Fruit fly (Drosophila melanogaster) whole organism, embryonic: ENCODE measurements around the gene CG5290.

Experiments
- Atf6 ChIP-seq: fragments of 200-800 bp; sonication (Bioruptor generic); IDR thresholded peaks from 2 replicates; pipeline ENCODE4 v1.3.6; 2022; ENCODE audit warnings: missing biosample characterization, missing genetic modification characterization
- CG10543 ChIP-seq: fragments of 200-800 bp; sonication (Bioruptor generic); optimal IDR thresholded peaks from 3 replicates; lab custom pipeline; 2017; ENCODE audit warnings: missing biosample characterization, mild to moderate bottlenecking, missing genetic modification characterization, moderate library complexity
- CG10959 ChIP-seq: fragments of 200-800 bp; sonication (Bioruptor generic); IDR thresholded peaks from 2 replicates; pipeline ENCODE4 v1.3.6; 2022; ENCODE audit warnings: missing biosample characterization, missing genetic modification characterization
- CG11085 ChIP-seq: fragments of 200-800 bp; sonication (Bioruptor generic); IDR thresholded peaks from 2 replicates; pipeline ENCODE4 v1.3.6; 2022; ENCODE audit warnings: missing biosample characterization, missing genetic modification characterization
- CG17568 ChIP-seq: fragments of 200-800 bp; sonication (Bioruptor generic); optimal IDR thresholded peaks from 2 replicates; lab custom pipeline; 2018; ENCODE audit warnings: missing biosample characterization, mild to moderate bottlenecking, missing genetic modification characterization, moderate library complexity
- CG1832 ChIP-seq: fragments of 200-800 bp; sonication (Bioruptor generic); optimal IDR thresholded peaks from 2 replicates; lab custom pipeline; 2017; ENCODE audit warnings: missing biosample characterization, mild to moderate bottlenecking, missing genetic modification characterization, inconsistent platforms
- CG18619 ChIP-seq: fragments of 200-800 bp; sonication (Bioruptor generic); optimal IDR thresholded peaks from 3 replicates; lab custom pipeline; 2017; ENCODE audit warnings: missing biosample characterization, mild to moderate bottlenecking, missing genetic modification characterization
- CG31365 ChIP-seq: fragments of 200-800 bp; sonication (Bioruptor generic); optimal IDR thresholded peaks from 2 replicates; lab custom pipeline; 2018; ENCODE audit warnings: missing biosample characterization, mild to moderate bottlenecking, missing genetic modification characterization
- CG31388 ChIP-seq: fragments of 200-800 bp; sonication (Bioruptor generic); optimal IDR thresholded peaks from 2 replicates; lab custom pipeline; 2016; ENCODE audit warnings: missing biosample characterization, missing genetic modification characterization
- CG32532 ChIP-seq: fragments of 200-800 bp; sonication (Bioruptor generic); IDR thresholded peaks from 2 replicates; pipeline ENCODE4 v1.3.6; 2022; ENCODE audit warnings: missing biosample characterization, missing genetic modification characterization
- CG34376 ChIP-seq: fragments of 200-800 bp; sonication (Bioruptor generic); optimal IDR thresholded peaks from 2 replicates; lab custom pipeline; 2018; ENCODE audit warnings: missing biosample characterization, mild to moderate bottlenecking, missing genetic modification characterization
- CG34422 ChIP-seq: fragments of 200-800 bp; sonication (Bioruptor generic); IDR thresholded peaks from 3 replicates; pipeline ENCODE4 v1.3.6; 2022; ENCODE audit warnings: missing biosample characterization, missing genetic modification characterization
- CG3726 ChIP-seq: fragments of 200-800 bp; sonication (Bioruptor generic); IDR thresholded peaks from 3 replicates; pipeline ENCODE4, ENCODE4 v1.3.6; 2022; ENCODE audit warnings: missing biosample characterization, missing genetic modification characterization
- CG6683 ChIP-seq: fragments of 200-800 bp; sonication (Bioruptor generic); optimal IDR thresholded peaks from 2 replicates; lab custom pipeline; 2017; ENCODE audit warnings: missing biosample characterization, mild to moderate bottlenecking, missing genetic modification characterization, missing genetic modification reagents
- CG6854 ChIP-seq: fragments of 200-800 bp; sonication (Bioruptor generic); optimal IDR thresholded peaks from 3 replicates; lab custom pipeline; 2017; ENCODE audit warnings: missing biosample characterization, mild to moderate bottlenecking, missing genetic modification characterization
- CG7372 ChIP-seq: fragments of 200-800 bp; sonication (Bioruptor generic); IDR thresholded peaks from 2 replicates; pipeline ENCODE4 v1.3.6; 2022; ENCODE audit warnings: missing biosample characterization, missing genetic modification characterization
- CrebB ChIP-seq: fragments of 200-800 bp; sonication (Bioruptor generic); optimal IDR thresholded peaks from 3 replicates; lab custom pipeline; 2018; ENCODE audit warnings: missing biosample characterization, mild to moderate bottlenecking, missing genetic modification characterization
- Dad ChIP-seq: fragments of 200-800 bp; sonication (Bioruptor generic); optimal IDR thresholded peaks from 3 replicates; lab custom pipeline; 2016; ENCODE audit warnings: missing biosample characterization, missing genetic modification characterization
- Dbx ChIP-seq: fragments of 200-800 bp; sonication (Bioruptor generic); IDR thresholded peaks from 3 replicates; pipeline ENCODE4 v1.3.6; 2022; ENCODE audit warnings: missing biosample characterization, missing genetic modification characterization
- E2f2 ChIP-seq: fragments of 200-800 bp; sonication (Bioruptor generic); IDR thresholded peaks from 2 replicates; pipeline ENCODE4 v1.3.6; 2022; ENCODE audit warnings: missing biosample characterization, missing genetic modification characterization
- Eip74EF ChIP-seq, 2 experiments: fragments of 200-800 bp in 1 of 2; fragments of >200 bp in 1 of 2; sonication (Bioruptor generic) in 1 of 2; optimal IDR thresholded peaks; 2 replicates each; lab custom pipeline; 2017 to 2019; ENCODE audit warnings: missing biosample characterization in 2 of 2, missing genetic modification characterization in 2 of 2, mild to moderate bottlenecking in 1 of 2, moderate library complexity in 1 of 2
- Ets65A ChIP-seq: fragments of 200-800 bp; sonication (Bioruptor generic); peaks from one replicate; lab custom pipeline; 2016; ENCODE audit warnings: missing biosample characterization, missing genetic modification characterization
- Fer1 ChIP-seq: fragments of 200-800 bp; sonication (Bioruptor generic); optimal IDR thresholded peaks from 2 replicates; lab custom pipeline; 2017; ENCODE audit warnings: missing biosample characterization, mild to moderate bottlenecking, missing genetic modification characterization
- Hr78 ChIP-seq, 2 experiments: fragments of 200-800 bp in 1 of 2; fragments of >200 bp in 1 of 2; sonication (Bioruptor generic) in 1 of 2; optimal IDR thresholded peaks; 2 replicates each; lab custom pipeline; 2017 to 2019; ENCODE audit warnings: missing biosample characterization in 2 of 2, missing genetic modification characterization in 2 of 2, mild to moderate bottlenecking in 1 of 2, moderate library complexity in 1 of 2
- MTF-1 ChIP-seq: fragments of 200-800 bp; sonication (Bioruptor generic); optimal IDR thresholded peaks from 2 replicates; lab custom pipeline; 2018; ENCODE audit warnings: missing biosample characterization, mild to moderate bottlenecking, missing genetic modification characterization, borderline replicate concordance
- Mrtf ChIP-seq: fragments of 200-800 bp; sonication (Bioruptor generic); IDR thresholded peaks from 3 replicates; pipeline ENCODE4 v1.3.6; 2022; ENCODE audit warnings: missing biosample characterization, missing genetic modification characterization
- Myb ChIP-seq: fragments of 200-800 bp; sonication (Bioruptor generic); optimal IDR thresholded peaks from 2 replicates; lab custom pipeline; 2016; ENCODE audit warnings: missing biosample characterization, missing genetic modification characterization
- Nf-YB ChIP-seq: fragments of 200-800 bp; sonication (Bioruptor generic); optimal IDR thresholded peaks from 3 replicates; lab custom pipeline; 2019; ENCODE audit warnings: missing biosample characterization, mild to moderate bottlenecking, missing genetic modification characterization, moderate library complexity
- Sin3A ChIP-seq: fragments of >200 bp; optimal IDR thresholded peaks from 2 replicates; lab custom pipeline; 2018
- Sry-β ChIP-seq: fragments of 200-800 bp; sonication (Bioruptor generic); optimal IDR thresholded peaks from 2 replicates; lab custom pipeline; 2018; ENCODE audit warnings: missing biosample characterization, mild to moderate bottlenecking, missing genetic modification characterization, moderate library complexity
- Trl ChIP-seq, 3 experiments: fragments of >200 bp in 2 of 3; fragments of 200-800 bp in 1 of 3; sonication (Bioruptor generic) in 1 of 3; optimal IDR thresholded peaks; 2 replicates in 1 of 3; 3 replicates in 2 of 3; lab custom pipeline; 2016 to 2017; ENCODE audit warnings: missing biosample characterization in 1 of 3, missing genetic modification characterization in 1 of 3
- abd-A ChIP-seq: fragments of 200-800 bp; sonication (Bioruptor generic); optimal IDR thresholded peaks from 3 replicates; lab custom pipeline; 2019; ENCODE audit warnings: missing biosample characterization, mild to moderate bottlenecking, missing genetic modification characterization, moderate library complexity
- ac ChIP-seq: fragments of 200-800 bp; sonication (Bioruptor generic); optimal IDR thresholded peaks from 3 replicates; lab custom pipeline; 2017; ENCODE audit warnings: missing biosample characterization, mild to moderate bottlenecking, missing genetic modification characterization
- az2 ChIP-seq: fragments of 200-800 bp; sonication (Bioruptor generic); optimal IDR thresholded peaks from 3 replicates; lab custom pipeline; 2016; ENCODE audit warnings: missing biosample characterization, missing genetic modification characterization
- chinmo ChIP-seq: fragments of 200-800 bp; sonication (Bioruptor generic); IDR thresholded peaks from 4 replicates; pipeline ENCODE4 v1.3.6; 2022; ENCODE audit warnings: missing biosample characterization, missing genetic modification characterization; ENCODE audit not compliant: partially characterized antibody
- cwo ChIP-seq: fragments of 200-800 bp; sonication (Bioruptor generic); optimal IDR thresholded peaks from 3 replicates; lab custom pipeline; 2017; ENCODE audit warnings: missing biosample characterization, missing genetic modification characterization, mild to moderate bottlenecking, moderate library complexity, missing genetic modification reagents
- eyg ChIP-seq: fragments of 200-800 bp; sonication (Bioruptor generic); optimal IDR thresholded peaks from 3 replicates; lab custom pipeline; 2016; ENCODE audit warnings: missing biosample characterization, missing genetic modification characterization
- hkb ChIP-seq, 2 experiments: fragments of 200-800 bp in 1 of 2; fragments of >200 bp in 1 of 2; sonication (Bioruptor generic) in 1 of 2; IDR thresholded peaks in 1 of 2; optimal IDR thresholded peaks in 1 of 2; 2 replicates each; pipeline versions ENCODE4 v1.3.6 to Lab custom; 2017 to 2022; ENCODE audit warnings: missing biosample characterization in 1 of 2, missing genetic modification characterization in 1 of 2
- jumu ChIP-seq: fragments of 200-800 bp; sonication (Bioruptor generic); optimal IDR thresholded peaks from 3 replicates; lab custom pipeline; 2016; ENCODE audit warnings: missing biosample characterization, missing genetic modification characterization
- nerfin-2 ChIP-seq: fragments of 200-800 bp; sonication (Bioruptor generic); IDR thresholded peaks from 2 replicates; pipeline ENCODE4 v1.3.6; 2022; ENCODE audit warnings: missing biosample characterization, missing genetic modification characterization; ENCODE audit not compliant: partially characterized antibody
- pnt ChIP-seq: fragments of 200-800 bp; sonication (Bioruptor generic); optimal IDR thresholded peaks from 3 replicates; lab custom pipeline; 2016; ENCODE audit warnings: missing biosample characterization, missing genetic modification characterization
- row ChIP-seq: fragments of 200-800 bp; sonication (Bioruptor generic); IDR thresholded peaks from 3 replicates; pipeline ENCODE4 v1.3.6; 2022; ENCODE audit warnings: missing biosample characterization, missing genetic modification characterization
- scrt ChIP-seq: fragments of 200-800 bp; sonication (Bioruptor generic); optimal IDR thresholded peaks from 2 replicates; lab custom pipeline; 2018; ENCODE audit warnings: missing biosample characterization, mild to moderate bottlenecking, missing genetic modification characterization, moderate library complexity
- sens-2 ChIP-seq: fragments of 200-800 bp; sonication (Bioruptor generic); IDR thresholded peaks from 2 replicates; pipeline ENCODE4 v1.3.6; 2022; ENCODE audit warnings: missing biosample characterization, missing genetic modification characterization
- tup ChIP-seq: fragments of 200-800 bp; sonication (Bioruptor generic); optimal IDR thresholded peaks from 2 replicates; lab custom pipeline; 2016; ENCODE audit warnings: missing biosample characterization, mild to moderate bottlenecking, missing genetic modification characterization, moderate library complexity
- unpg ChIP-seq: fragments of 200-800 bp; sonication (Bioruptor generic); optimal IDR thresholded peaks from 3 replicates; lab custom pipeline; 2018; ENCODE audit warnings: missing biosample characterization, mild to moderate bottlenecking, missing genetic modification characterization, moderate library complexity
- vfl ChIP-seq: fragments of 200-800 bp; sonication (Bioruptor generic); optimal IDR thresholded peaks from 2 replicates; lab custom pipeline; 2016; ENCODE audit warnings: missing biosample characterization, missing genetic modification characterization
- wdn ChIP-seq: fragments of 200-800 bp; sonication (Bioruptor generic); IDR thresholded peaks from 2 replicates; pipeline ENCODE4 v1.3.6; 2022; ENCODE audit warnings: missing biosample characterization, missing genetic modification characterization
- zen ChIP-seq: fragments of 200-800 bp; sonication (Bioruptor generic); optimal IDR thresholded peaks from 3 replicates; lab custom pipeline; 2018; ENCODE audit warnings: missing biosample characterization, mild to moderate bottlenecking, missing genetic modification characterization, moderate library complexity

Gene CG5290

DNA sequence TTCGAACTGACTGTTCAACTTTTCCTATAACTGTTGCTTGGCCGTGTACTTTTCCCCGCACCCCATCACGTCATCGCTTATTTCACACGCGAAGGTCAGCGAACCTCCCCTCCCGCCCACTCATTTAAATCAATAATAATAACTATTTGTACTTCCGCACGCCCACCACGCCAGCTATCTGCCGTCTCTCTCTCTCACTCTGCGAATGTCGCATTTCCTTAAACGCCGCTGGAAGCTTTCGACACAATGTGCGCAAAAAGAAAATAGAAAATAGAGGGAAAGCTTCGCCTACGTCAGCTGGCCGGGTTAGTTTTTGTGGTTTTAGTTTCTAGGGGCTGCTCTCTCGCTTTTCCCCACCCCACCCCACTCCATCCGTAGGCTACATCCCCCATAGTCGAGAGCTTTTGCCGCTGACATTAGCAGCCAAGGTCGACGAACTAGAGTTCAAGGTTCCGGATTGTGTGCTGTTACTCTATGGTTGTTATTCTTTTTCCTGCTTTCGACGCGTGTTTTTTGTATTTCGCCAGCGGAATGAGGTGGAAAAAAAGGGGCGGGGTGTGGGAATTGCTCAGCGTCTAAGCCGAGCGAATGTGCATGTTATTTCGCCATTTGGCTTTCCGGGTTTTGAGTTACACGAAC lies 44.1 kb upstream of the CG5290 start:
- TF ChIP-seq CG31388 (GFP tag; lab: Kevin White, UChicago) (no peak), pnt (GFP tag; lab: Kevin White, UChicago) (no peak), Dad (GFP tag; lab: Kevin White, UChicago) (no peak), CrebB (tag; lab: Kevin White, UChicago) (no peak), unpg (GFP tag; lab: Kevin White, UChicago) (no peak), wdn (no peak), az2 (GFP tag; lab: Kevin White, UChicago) (no peak), Ets65A (GFP tag; lab: Kevin White, UChicago) (no peak), eyg (GFP tag; lab: Kevin White, UChicago) (no peak), Mrtf (GFP tag; lab: Robert Waterston, UW) (no peak), CG6854 (GFP tag; lab: Kevin White, UChicago) (peak; percentile 64), Myb (GFP tag; lab: Kevin White, UChicago) (no peak), Trl (optimal IDR thresholded peaks at IDR 0.05; lab: Kevin White, UChicago) (no peak), Trl (GFP tag; optimal IDR thresholded peaks at IDR 0.05; lab: Kevin White, UChicago) (no peak), CG3726 (no peak), CG7372 (GFP tag; lab: Robert Waterston, UW) (no peak), CG10959 (no peak), chinmo (GFP tag; lab: Robert Waterston, UW) (0 out of 4 replicates have a peak, but pooled peaks have one; percentile 39), Nf-YB (GFP tag; lab: Kevin White, UChicago) (no peak), ac (GFP tag; lab: Kevin White, UChicago) (no peak), CG1832 (GFP tag; lab: Kevin White, UChicago) (peak; percentile 34), MTF-1 (no peak), hkb (optimal IDR thresholded peaks at IDR 0.05; lab: Kevin White, UChicago) (no peak), hkb (GFP tag; IDR thresholded peaks at IDR 0.05; lab: Robert Waterston, UW) (no peak), vfl (GFP tag; lab: Kevin White, UChicago) (no peak), Hr78 (GFP tag; optimal IDR thresholded peaks at IDR 0.05; lab: Kevin White, UChicago) (peak in 1 of 2 experiments; percentile 25), CG34422 (GFP tag; lab: Robert Waterston, UW) (no peak), E2f2 (GFP tag; lab: Robert Waterston, UW) (no peak), CG31365 (tag; lab: Kevin White, UChicago) (no peak), row (GFP tag; lab: Robert Waterston, UW) (no peak), CG17568 (GFP tag; lab: Kevin White, UChicago) (no peak), Sin3A (lab: Kevin White, UChicago) (no peak), CG6683 (no peak), scrt (peak; percentile 62), CG34376 (GFP tag; lab: Kevin White, UChicago) (peak; percentile 40), Eip74EF (GFP tag; optimal IDR thresholded peaks at IDR 0.05; lab: Kevin White, UChicago) (peak in 1 of 2 experiments; percentile 76), Atf6 (GFP tag; lab: Robert Waterston, UW) (peak; percentile 19; the same call in 1 of the 2 replicates), Fer1 (GFP tag; lab: Kevin White, UChicago) (peak; percentile 12), cwo (GFP tag; lab: Kevin White, UChicago) (peak; percentile 27), jumu (GFP tag; lab: Kevin White, UChicago) (no peak), CG32532 (GFP tag; lab: Robert Waterston, UW) (no peak), Sry-β (GFP tag; lab: Kevin White, UChicago) (no peak), nerfin-2 (GFP tag; lab: Robert Waterston, UW) (no peak), tup (GFP tag; lab: Kevin White, UChicago) (no peak), sens-2 (GFP tag; lab: Robert Waterston, UW) (no peak), abd-A (tag; lab: Kevin White, UChicago) (peak; percentile 85), zen (tag; lab: Kevin White, UChicago) (no peak), CG18619 (no peak), CG10543 (GFP tag; lab: Kevin White, UChicago) (peak; percentile 44), Dbx (peak; percentile 18; the same call in 1 of the 3 replicates), CG11085 (GFP tag; lab: Robert Waterston, UW) (0 out of 2 replicates have a peak, but pooled peaks have one; percentile 19)
